Worm (Caenorhabditis elegans) whole organism, midembryonic: ENCODE data around the gene hlh-25.

ENCODE experiments used
- T22C8.4 ChIP-seq: fragments of 200-800 bp; sonication (Bioruptor generic); IDR thresholded peaks from 2 replicates; pipeline ENCODE4 v1.3.6; 2022; ENCODE audit warnings: missing genetic modification characterization, missing compliant biosample characterization
- cog-1 ChIP-seq: sonication (generic microtip); optimal IDR thresholded peaks from 2 replicates; lab custom pipeline; 2016; ENCODE audit warnings: missing genetic modification characterization, missing compliant biosample characterization
- klf-2 ChIP-seq: fragments of 200-800 bp; sonication (Bioruptor generic); conservative IDR thresholded peaks from 2 replicates; pipeline ENCODE4 v1.3.6; 2022; ENCODE audit warnings: missing genetic modification reagents, missing genetic modification characterization, missing compliant biosample characterization
- med-1 ChIP-seq: sonication (generic microtip); optimal IDR thresholded peaks from 2 replicates; lab custom pipeline; 2017; ENCODE audit warnings: missing genetic modification characterization, mild to moderate bottlenecking, missing compliant biosample characterization, antibody characterized with exemption, missing genetic modification reagents; ENCODE audit not compliant: insufficient read depth
- tab-1 ChIP-seq: fragments of 200-800 bp; sonication (Bioruptor generic); IDR thresholded peaks from 2 replicates; pipeline ENCODE4 v1.3.6; 2022; ENCODE audit warnings: missing genetic modification characterization, missing compliant biosample characterization
- ztf-23 ChIP-seq: fragments of 200-800 bp; sonication (Bioruptor generic); IDR thresholded peaks from 2 replicates; pipeline ENCODE4 v1.3.6; 2022; ENCODE audit warnings: missing genetic modification reagents, missing genetic modification characterization, missing compliant biosample characterization

- no peak for TF ChIP-seq tab-1 (GFP tag; lab: Robert Waterston, UW)
- no peak for TF ChIP-seq T22C8.4 (GFP tag; lab: Robert Waterston, UW)
- TF ChIP-seq klf-2 (GFP tag; lab: Robert Waterston, UW), result no peak
- TF ChIP-seq med-1 (GFP tag; lab: Kevin White, UChicago), result no peak
- TF ChIP-seq cog-1, result no peak
- TF ChIP-seq ztf-23 (GFP tag; lab: Robert Waterston, UW), result no peak
These were observed 26.4 kb downstream of the hlh-25 start, which contains the start of gene C17C3.3 for ce11 chrII:5561392-5561791.
